Fruit fly (Drosophila melanogaster): Measurements from ENCODE around the gene mre11.

DNA sequence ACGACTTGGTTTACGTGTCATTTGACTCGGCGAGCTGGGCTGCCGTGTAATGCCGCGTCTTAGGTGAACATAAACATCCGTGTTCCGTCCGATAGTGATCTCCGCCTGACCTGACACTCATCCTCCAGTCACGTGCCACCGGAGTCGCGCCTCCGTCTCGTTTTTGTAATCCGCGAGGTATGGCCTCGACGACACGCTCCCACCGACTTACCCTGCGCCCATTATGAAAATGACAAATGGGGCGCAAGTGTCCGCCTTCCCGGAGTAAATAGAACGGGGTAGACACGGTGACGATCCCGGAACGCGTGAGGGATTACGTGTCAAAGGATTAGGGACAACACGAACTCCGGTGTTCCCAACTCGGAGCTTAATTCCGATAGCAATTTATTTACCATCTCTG, 13.9 kb downstream of the mre11 start:
- TF ChIP-seq Crg-1 (GFP tag; optimal IDR thresholded peaks at IDR 0.05) (no peak), Hr96 (GFP tag; optimal IDR thresholded peaks at IDR 0.05) (no peak), cic (GFP tag; optimal IDR thresholded peaks at IDR 0.05) (no peak), kay (GFP tag; ENCODE audit: borderline replicate concordance) (no peak), bab1 (GFP tag; optimal IDR thresholded peaks at IDR 0.05) (no peak), cnc (optimal IDR thresholded peaks at IDR 0.05) (no peak), CG7045 (GFP tag; optimal IDR thresholded peaks at IDR 0.05) (no peak)

All from whole organism, adult.